Fruit fly (Drosophila melanogaster) whole organism, embryonic: ENCODE measurements around the gene CG5568.

Experiments
- Antp ChIP-seq: fragments of 200-800 bp; sonication (Bioruptor generic); optimal IDR thresholded peaks from 3 replicates; lab custom pipeline; 2016; ENCODE audit warnings: missing biosample characterization, missing genetic modification characterization
- Asciz ChIP-seq: fragments of 200-800 bp; sonication (Bioruptor generic); optimal IDR thresholded peaks from 2 replicates; lab custom pipeline; 2017; ENCODE audit warnings: missing biosample characterization, mild to moderate bottlenecking, missing genetic modification characterization, missing genetic modification reagents
- BEAF-32 ChIP-seq: fragments of 200-800 bp; sonication (Bioruptor generic); optimal IDR thresholded peaks from 3 replicates; lab custom pipeline; 2017; ENCODE audit warnings: missing biosample characterization, missing genetic modification characterization, mild to moderate bottlenecking, moderate library complexity, missing genetic modification reagents
- CG13296 ChIP-seq: fragments of 200-800 bp; sonication (Bioruptor generic); optimal IDR thresholded peaks from 3 replicates; lab custom pipeline; 2018; ENCODE audit warnings: missing biosample characterization, mild to moderate bottlenecking, missing genetic modification characterization
- CG13894 ChIP-seq: fragments of 200-800 bp; sonication (Bioruptor generic); optimal IDR thresholded peaks from 3 replicates; lab custom pipeline; 2018; ENCODE audit warnings: missing biosample characterization, mild to moderate bottlenecking, missing genetic modification characterization, moderate library complexity
- CG14965 ChIP-seq: fragments of 200-800 bp; sonication (Bioruptor generic); optimal IDR thresholded peaks from 2 replicates; lab custom pipeline; 2016; ENCODE audit warnings: missing biosample characterization, missing genetic modification characterization, borderline replicate concordance
- CG15011 ChIP-seq: fragments of 200-800 bp; sonication (Bioruptor generic); optimal IDR thresholded peaks from 3 replicates; lab custom pipeline; 2018; ENCODE audit warnings: missing biosample characterization, mild to moderate bottlenecking, missing genetic modification characterization
- CG1602 ChIP-seq: fragments of 200-800 bp; sonication (Bioruptor generic); optimal IDR thresholded peaks from 3 replicates; lab custom pipeline; 2016; ENCODE audit warnings: missing biosample characterization, missing genetic modification characterization
- CG16813 ChIP-seq: fragments of 200-800 bp; sonication (Bioruptor generic); IDR thresholded peaks from 3 replicates; pipeline ENCODE4 v1.3.6; 2022; ENCODE audit warnings: missing biosample characterization, missing genetic modification characterization; ENCODE audit not compliant: partially characterized antibody
- CG17328 ChIP-seq: fragments of 200-800 bp; sonication (Bioruptor generic); IDR thresholded peaks from 2 replicates; pipeline ENCODE4 v1.3.6; 2022; ENCODE audit warnings: missing biosample characterization, missing genetic modification characterization
- CG17359 ChIP-seq: fragments of 200-800 bp; sonication (Bioruptor generic); optimal IDR thresholded peaks from 3 replicates; lab custom pipeline; 2018; ENCODE audit warnings: missing biosample characterization, mild to moderate bottlenecking, missing genetic modification characterization, moderate library complexity
- CG2202 ChIP-seq: fragments of 200-800 bp; sonication (Bioruptor generic); optimal IDR thresholded peaks from 2 replicates; lab custom pipeline; 2018; ENCODE audit warnings: missing biosample characterization, mild to moderate bottlenecking, missing genetic modification characterization
- CG2712 ChIP-seq: fragments of 200-800 bp; optimal IDR thresholded peaks from 3 replicates; lab custom pipeline; 2019; ENCODE audit warnings: missing biosample characterization, mild to moderate bottlenecking, missing genetic modification characterization, moderate library complexity
- CG32532 ChIP-seq: fragments of 200-800 bp; sonication (Bioruptor generic); IDR thresholded peaks from 2 replicates; pipeline ENCODE4 v1.3.6; 2022; ENCODE audit warnings: missing biosample characterization, missing genetic modification characterization
- CG34422 ChIP-seq: fragments of 200-800 bp; sonication (Bioruptor generic); IDR thresholded peaks from 3 replicates; pipeline ENCODE4 v1.3.6; 2022; ENCODE audit warnings: missing biosample characterization, missing genetic modification characterization
- CG3847 ChIP-seq: fragments of 200-800 bp; sonication (Bioruptor generic); IDR thresholded peaks from 2 replicates; pipeline ENCODE4 v1.3.6; 2022; ENCODE audit warnings: missing biosample characterization, missing genetic modification characterization
- CG6765 ChIP-seq: fragments of 200-800 bp; sonication (Bioruptor generic); optimal IDR thresholded peaks from 3 replicates; lab custom pipeline; 2017; ENCODE audit warnings: missing biosample characterization, mild to moderate bottlenecking, missing genetic modification characterization
- CG7963 ChIP-seq: fragments of 200-800 bp; sonication (Bioruptor generic); IDR thresholded peaks from 3 replicates; pipeline ENCODE4 v1.3.6; 2022; ENCODE audit warnings: missing biosample characterization, missing genetic modification characterization; ENCODE audit not compliant: partially characterized antibody
- CG8359 ChIP-seq: fragments of 200-800 bp; sonication (Bioruptor generic); optimal IDR thresholded peaks from 2 replicates; lab custom pipeline; 2017; ENCODE audit warnings: missing biosample characterization, mild to moderate bottlenecking, missing genetic modification characterization, borderline replicate concordance
- CG8944 ChIP-seq: fragments of 200-800 bp; sonication (Bioruptor generic); optimal IDR thresholded peaks from 3 replicates; lab custom pipeline; 2016; ENCODE audit warnings: missing biosample characterization, missing genetic modification characterization
- CG9437 ChIP-seq: fragments of 200-800 bp; sonication (Bioruptor generic); optimal IDR thresholded peaks from 2 replicates; lab custom pipeline; 2018; ENCODE audit warnings: missing biosample characterization, mild to moderate bottlenecking, missing genetic modification characterization
- CG9817 ChIP-seq: fragments of 200-800 bp; sonication (Bioruptor generic); optimal IDR thresholded peaks from 2 replicates; lab custom pipeline; 2018; ENCODE audit warnings: missing biosample characterization, mild to moderate bottlenecking, missing genetic modification characterization, moderate library complexity
- CTCF ChIP-seq: fragments of 200-800 bp; sonication (Bioruptor generic); optimal IDR thresholded peaks from 2 replicates; lab custom pipeline; 2017; ENCODE audit warnings: missing biosample characterization, mild to moderate bottlenecking, missing genetic modification characterization, moderate library complexity
- CkIIα-i1 ChIP-seq: fragments of 200-800 bp; sonication (Bioruptor generic); IDR thresholded peaks from 2 replicates; pipeline ENCODE4 v1.3.6; 2022; ENCODE audit warnings: missing biosample characterization, missing genetic modification characterization
- Dek ChIP-seq: fragments of 200-800 bp; sonication (Bioruptor generic); optimal IDR thresholded peaks from 3 replicates; lab custom pipeline; 2019; ENCODE audit warnings: missing biosample characterization, mild to moderate bottlenecking, missing genetic modification characterization, moderate library complexity
- HLHmδ ChIP-seq: fragments of 200-800 bp; sonication (Bioruptor generic); optimal IDR thresholded peaks from 2 replicates; lab custom pipeline; 2018; ENCODE audit warnings: missing biosample characterization, mild to moderate bottlenecking, missing genetic modification characterization, moderate library complexity
- Jarid2 ChIP-seq: fragments of 200-800 bp; sonication (Bioruptor generic); optimal IDR thresholded peaks from 3 replicates; lab custom pipeline; 2017; ENCODE audit warnings: mild to moderate bottlenecking, missing biosample characterization, missing genetic modification reagents, missing genetic modification characterization
- Med ChIP-seq: fragments of 200-800 bp; sonication (Bioruptor generic); peaks from one replicate; lab custom pipeline; 2016; ENCODE audit warnings: missing biosample characterization, missing genetic modification characterization, mild to moderate bottlenecking, inconsistent platforms, moderate library complexity
- Nf-YB ChIP-seq: fragments of 200-800 bp; sonication (Bioruptor generic); optimal IDR thresholded peaks from 3 replicates; lab custom pipeline; 2019; ENCODE audit warnings: missing biosample characterization, mild to moderate bottlenecking, missing genetic modification characterization, moderate library complexity
- Rfx ChIP-seq: fragments of 200-800 bp; sonication (Bioruptor generic); IDR thresholded peaks from 2 replicates; pipeline ENCODE4 v1.3.6; 2022; ENCODE audit warnings: missing biosample characterization, missing genetic modification characterization
- Six4 ChIP-seq: fragments of 200-800 bp; sonication (Bioruptor generic); optimal IDR thresholded peaks from 2 replicates; lab custom pipeline; 2016; ENCODE audit warnings: missing biosample characterization, missing genetic modification characterization
- ara ChIP-seq: fragments of 200-800 bp; sonication (Bioruptor generic); IDR thresholded peaks from 2 replicates; pipeline ENCODE4 v1.3.6; 2022; ENCODE audit warnings: missing biosample characterization, missing genetic modification characterization
- bigmax ChIP-seq: fragments of 200-800 bp; sonication (Bioruptor generic); optimal IDR thresholded peaks from 2 replicates; lab custom pipeline; 2018; ENCODE audit warnings: missing biosample characterization, mild to moderate bottlenecking, missing genetic modification characterization
- cad ChIP-seq: fragments of >200 bp; optimal IDR thresholded peaks from 2 replicates; lab custom pipeline; 2017; ENCODE audit warnings: missing biosample characterization, missing genetic modification characterization
- cg ChIP-seq: fragments of 200-800 bp; sonication (Bioruptor generic); optimal IDR thresholded peaks from 3 replicates; lab custom pipeline; 2019; ENCODE audit warnings: missing biosample characterization, mild to moderate bottlenecking, missing genetic modification characterization, moderate library complexity
- crol ChIP-seq: fragments of 200-800 bp; sonication (Bioruptor generic); IDR thresholded peaks from 2 replicates; pipeline ENCODE4 v1.3.6; 2022; ENCODE audit warnings: missing biosample characterization, missing genetic modification characterization
- cwo ChIP-seq: fragments of 200-800 bp; sonication (Bioruptor generic); optimal IDR thresholded peaks from 3 replicates; lab custom pipeline; 2017; ENCODE audit warnings: missing biosample characterization, missing genetic modification characterization, mild to moderate bottlenecking, moderate library complexity, missing genetic modification reagents
- dysf ChIP-seq: fragments of 200-800 bp; sonication (Bioruptor generic); IDR thresholded peaks from 3 replicates; pipeline ENCODE4 v1.3.6; 2022; ENCODE audit warnings: missing biosample characterization, missing genetic modification characterization
- fd102C ChIP-seq: fragments of 200-800 bp; sonication (Bioruptor generic); optimal IDR thresholded peaks from 2 replicates; lab custom pipeline; 2018; ENCODE audit warnings: missing biosample characterization, mild to moderate bottlenecking, missing genetic modification characterization, moderate library complexity
- fru ChIP-seq: fragments of >200 bp; optimal IDR thresholded peaks from 2 replicates; lab custom pipeline; 2017
- hb ChIP-seq: fragments of 200-800 bp; sonication (Bioruptor generic); IDR thresholded peaks from 3 replicates; pipeline ENCODE4 v1.3.6; 2022; ENCODE audit warnings: missing biosample characterization, missing genetic modification characterization; ENCODE audit not compliant: partially characterized antibody
- knrl ChIP-seq: fragments of 200-800 bp; sonication (Bioruptor generic); IDR thresholded peaks from 3 replicates; pipeline ENCODE4 v1.3.6; 2022; ENCODE audit warnings: missing biosample characterization, missing genetic modification characterization; ENCODE audit not compliant: partially characterized antibody
- onecut ChIP-seq: fragments of 200-800 bp; sonication (Bioruptor generic); IDR thresholded peaks from 2 replicates; pipeline ENCODE4 v1.3.6; 2022; ENCODE audit warnings: missing biosample characterization, missing genetic modification characterization
- pb ChIP-seq: fragments of 200-800 bp; sonication (Bioruptor generic); optimal IDR thresholded peaks from 3 replicates; lab custom pipeline; 2016; ENCODE audit warnings: missing biosample characterization, missing genetic modification characterization
- ranshi ChIP-seq: fragments of 200-800 bp; sonication (Bioruptor generic); IDR thresholded peaks from 2 replicates; pipeline ENCODE4 v1.3.6; 2022; ENCODE audit warnings: missing biosample characterization, missing genetic modification characterization
- ro ChIP-seq: fragments of 200-800 bp; sonication (Bioruptor generic); IDR thresholded peaks from 2 replicates; pipeline ENCODE4 v1.3.6; 2022; ENCODE audit warnings: missing biosample characterization, missing genetic modification characterization
- salm ChIP-seq: fragments of 200-800 bp; sonication (Bioruptor generic); optimal IDR thresholded peaks from 2 replicates; lab custom pipeline; 2018; ENCODE audit warnings: missing biosample characterization, mild to moderate bottlenecking, missing genetic modification characterization
- schlank ChIP-seq: fragments of 200-800 bp; sonication (Bioruptor generic); optimal IDR thresholded peaks from 2 replicates; lab custom pipeline; 2018; ENCODE audit warnings: missing biosample characterization, mild to moderate bottlenecking, missing genetic modification characterization
- sens ChIP-seq: fragments of 200-800 bp; sonication (Bioruptor generic); peaks from one replicate; lab custom pipeline; 2016; ENCODE audit warnings: missing biosample characterization, missing genetic modification characterization
- sim ChIP-seq: fragments of 200-800 bp; sonication (Bioruptor generic); IDR thresholded peaks from 2 replicates; pipeline ENCODE4 v1.3.6; 2022; ENCODE audit warnings: missing biosample characterization, missing genetic modification characterization
- unc-4 ChIP-seq: fragments of 200-800 bp; sonication (Bioruptor generic); IDR thresholded peaks from 2 replicates; pipeline ENCODE4 v1.3.6; 2022; ENCODE audit warnings: missing biosample characterization, missing genetic modification characterization; ENCODE audit not compliant: partially characterized antibody
- wdn ChIP-seq: fragments of 200-800 bp; sonication (Bioruptor generic); IDR thresholded peaks from 2 replicates; pipeline ENCODE4 v1.3.6; 2022; ENCODE audit warnings: missing biosample characterization, missing genetic modification characterization

Gene CG5568

dm6 chr3L:5845466-5845865 lies 25.8 kb upstream of the CG5568 start, which contains the start of gene vn (continued):
- no peak for TF ChIP-seq CG8944
- TF ChIP-seq CG7963 (GFP tag; lab: Robert Waterston, UW) = 0 out of 3 replicates have a peak, but pooled peaks have one; percentile 17
- TF ChIP-seq CG34422 (GFP tag; lab: Robert Waterston, UW) = no peak
- no peak for TF ChIP-seq Asciz (GFP tag; lab: Kevin White, UChicago)
- no peak for TF ChIP-seq salm (tag; lab: Kevin White, UChicago)
- TF ChIP-seq hb (GFP tag; lab: Robert Waterston, UW) = no peak
- TF ChIP-seq CG17359 (tag; lab: Kevin White, UChicago) = no peak
- 0 out of 2 replicates have a peak, but pooled peaks have one; percentile 25 for TF ChIP-seq unc-4 (GFP tag; lab: Robert Waterston, UW)
- no peak for TF ChIP-seq Antp (GFP tag; lab: Kevin White, UChicago)
- no peak for TF ChIP-seq fru (lab: Kevin White, UChicago)
- no peak for TF ChIP-seq CG3847 (GFP tag; lab: Robert Waterston, UW)
- TF ChIP-seq onecut (GFP tag; lab: Robert Waterston, UW) = no peak
- no peak for TF ChIP-seq Rfx (GFP tag; lab: Robert Waterston, UW)
- no peak; the same call in 1 of the 2 replicates for TF ChIP-seq crol (GFP tag; lab: Robert Waterston, UW)
- TF ChIP-seq sim = 0 out of 2 replicates have a peak, but pooled peaks have one; percentile 14
- no peak for TF ChIP-seq CkIIα-i1 (GFP tag; lab: Robert Waterston, UW)
- TF ChIP-seq Dek (tag; lab: Kevin White, UChicago) = no peak
- TF ChIP-seq ranshi (GFP tag; lab: Robert Waterston, UW) = peak; percentile 15; the same call in 1 of the 2 replicates
- peak; percentile 15 for TF ChIP-seq cg
- no peak for TF ChIP-seq CG6765 (GFP tag; lab: Kevin White, UChicago)
- no peak for TF ChIP-seq CG8359 (GFP tag; lab: Kevin White, UChicago)
- TF ChIP-seq HLHmδ (GFP tag; lab: Kevin White, UChicago) = no peak
- 0 out of 2 replicates have a peak, but pooled peaks have one; percentile 30 for TF ChIP-seq CG32532
- TF ChIP-seq CG13296 (GFP tag; lab: Kevin White, UChicago) = no peak
- TF ChIP-seq pb (GFP tag; lab: Kevin White, UChicago) = no peak
- no peak for TF ChIP-seq fd102C (GFP tag; lab: Kevin White, UChicago)
- TF ChIP-seq dysf (GFP tag; lab: Robert Waterston, UW) = no peak
- no peak for TF ChIP-seq CG2202 (tag; lab: Kevin White, UChicago)
- TF ChIP-seq CG14965 = no peak
- TF ChIP-seq cad (GFP tag; lab: Kevin White, UChicago) = no peak
- no peak for TF ChIP-seq wdn (GFP tag; lab: Robert Waterston, UW)
- TF ChIP-seq CG1602 (GFP tag; lab: Kevin White, UChicago) = no peak
- TF ChIP-seq CG13894 (tag; lab: Kevin White, UChicago) = no peak
- peak; percentile 14 for TF ChIP-seq CG2712 (tag; lab: Kevin White, UChicago)
- TF ChIP-seq CG16813 (GFP tag; lab: Robert Waterston, UW) = no peak
- no peak for TF ChIP-seq CG17328 (GFP tag; lab: Robert Waterston, UW)
- TF ChIP-seq CG9817 (tag; lab: Kevin White, UChicago) = no peak
- peak; percentile 90 for TF ChIP-seq Nf-YB
- TF ChIP-seq Jarid2 (GFP tag; lab: Kevin White, UChicago) = peak; percentile 96
- no peak for TF ChIP-seq schlank (tag; lab: Kevin White, UChicago)
- peak; percentile 49 for TF ChIP-seq sens
- TF ChIP-seq CTCF (GFP tag; lab: Kevin White, UChicago) = no peak
- peak; percentile 88 for TF ChIP-seq Med (GFP tag; lab: Kevin White, UChicago)
- TF ChIP-seq ro = no peak
- no peak for TF ChIP-seq bigmax
- peak; percentile 17; the same call in 1 of the 3 replicates for TF ChIP-seq knrl
- no peak for TF ChIP-seq CG15011 (GFP tag; lab: Kevin White, UChicago)
- TF ChIP-seq cwo (GFP tag; lab: Kevin White, UChicago) = no peak
- TF ChIP-seq CG9437 (GFP tag; lab: Kevin White, UChicago) = peak; percentile 16
- TF ChIP-seq BEAF-32 (GFP tag; lab: Kevin White, UChicago) = no peak
- TF ChIP-seq ara (GFP tag; lab: Robert Waterston, UW) = no peak
- TF ChIP-seq Six4 = no peak
